Fruit fly (Drosophila melanogaster): ENCODE results near the gene dally.

dally gene

DNA sequence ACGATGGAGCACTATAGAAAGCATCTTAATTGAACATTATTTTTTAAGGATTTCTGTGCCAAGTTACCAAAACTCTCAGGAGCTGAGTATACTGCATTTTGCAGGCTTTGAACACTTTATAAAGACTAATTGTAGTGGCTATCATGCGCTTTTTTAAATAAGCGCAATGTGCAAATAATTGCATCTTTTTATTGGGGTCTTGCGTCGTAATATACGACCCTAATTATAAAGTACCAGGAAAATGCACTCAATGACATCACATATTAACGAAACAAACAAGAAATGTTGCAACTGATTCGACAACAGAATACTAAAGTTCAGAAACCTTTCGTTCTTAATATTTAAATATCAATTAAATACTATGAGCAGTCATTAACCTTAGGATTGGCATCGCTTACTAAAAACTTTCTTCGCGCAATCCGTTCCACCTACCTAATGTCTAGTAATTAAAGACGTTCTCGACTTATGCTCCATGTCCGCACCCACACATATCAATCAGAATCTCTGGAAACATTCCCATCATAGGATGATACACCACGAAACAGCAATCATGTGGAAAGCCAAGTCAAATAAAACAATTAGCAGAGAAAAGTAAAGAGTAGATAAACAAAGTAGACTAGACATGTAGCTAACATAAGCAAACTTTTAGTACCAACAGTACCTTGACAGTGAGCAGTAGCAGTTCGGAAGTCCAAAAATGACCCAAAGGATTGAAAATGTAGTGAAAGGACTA, 23.1 kb upstream of the dally start, which contains the start of the genes CG32023 and CG34427:
CG32023 (minus strand) TSS at position 101 of the 733 bp plus-strand sequence.
CG34427 (plus strand) TSS at position 683 of the 733 bp plus-strand sequence.
- TF ChIP-seq Dll (optimal IDR thresholded peaks at IDR 0.05): no peak
- no peak for TF ChIP-seq EcR (GFP tag; optimal IDR thresholded peaks at IDR 0.05)
- TF ChIP-seq usp (GFP tag; optimal IDR thresholded peaks at IDR 0.05): no peak

DNA sequence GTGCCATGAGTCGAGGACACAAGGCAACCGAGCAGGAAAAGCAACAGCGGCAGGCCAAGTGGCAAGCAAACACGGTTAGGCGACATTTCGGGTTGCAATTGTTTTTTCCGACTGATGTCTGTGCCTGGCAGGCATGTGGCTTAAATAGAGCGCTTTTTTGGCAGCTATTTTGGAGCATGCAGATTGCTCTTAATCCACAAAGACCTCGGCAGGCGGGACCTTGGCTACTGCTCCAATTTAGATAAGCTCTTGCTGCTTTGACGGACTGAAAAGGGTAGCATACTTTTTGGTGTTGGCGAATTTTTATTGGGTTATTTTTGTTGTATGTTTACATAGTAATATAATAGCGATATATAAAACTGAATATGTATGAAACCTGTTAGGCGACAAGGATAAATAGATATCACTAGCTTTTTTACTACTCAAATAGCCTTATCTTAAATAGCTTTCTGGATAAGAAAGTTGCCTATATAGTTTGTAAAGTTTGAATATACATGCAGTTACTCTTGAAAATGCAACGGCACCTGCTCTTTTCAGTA, 20.1 kb upstream of the dally start, which contains the start of the genes CG13312 and CG32024:
CG13312 (minus strand) TSS at position 101 of the 539 bp plus-strand sequence.
CG32024 (plus strand) TSS at position 489 of the 539 bp plus-strand sequence.
- no peak for TF ChIP-seq CG8478 (optimal IDR thresholded peaks at IDR 0.05)
- TF ChIP-seq pan (optimal IDR thresholded peaks at IDR 0.05): no peak
- TF ChIP-seq Dll (optimal IDR thresholded peaks at IDR 0.05): no peak

DNA sequence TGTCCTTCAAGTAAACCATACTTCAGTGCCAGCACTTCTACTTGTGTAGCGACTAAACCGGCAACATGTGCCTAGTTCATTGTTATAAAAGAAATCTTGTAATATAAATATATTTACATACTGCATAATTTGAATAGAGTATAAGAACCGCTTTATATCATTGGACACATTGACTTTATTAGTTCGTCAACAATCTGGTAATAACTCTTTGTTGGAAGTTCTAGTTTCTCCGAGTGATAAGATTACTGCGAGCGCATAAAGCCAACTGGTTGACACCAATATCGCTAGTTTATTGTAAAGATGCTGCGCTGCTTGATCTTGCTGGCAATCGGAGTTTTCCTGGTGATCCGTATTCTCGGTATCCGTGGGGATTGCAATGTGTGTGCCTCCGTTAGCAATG, 19.1 kb upstream of the dally start, which contains the start of gene CG13308:
CG13308 (plus strand) TSS at position 301 of the 400 bp plus-strand sequence.
- TF ChIP-seq EcR (GFP tag; optimal IDR thresholded peaks at IDR 0.05) (no peak), CG8478 (optimal IDR thresholded peaks at IDR 0.05) (no peak), pan (optimal IDR thresholded peaks at IDR 0.05) (no peak), usp (GFP tag; optimal IDR thresholded peaks at IDR 0.05) (no peak), Dll (optimal IDR thresholded peaks at IDR 0.05) (no peak), psq (optimal IDR thresholded peaks at IDR 0.05) (no peak)

DNA sequence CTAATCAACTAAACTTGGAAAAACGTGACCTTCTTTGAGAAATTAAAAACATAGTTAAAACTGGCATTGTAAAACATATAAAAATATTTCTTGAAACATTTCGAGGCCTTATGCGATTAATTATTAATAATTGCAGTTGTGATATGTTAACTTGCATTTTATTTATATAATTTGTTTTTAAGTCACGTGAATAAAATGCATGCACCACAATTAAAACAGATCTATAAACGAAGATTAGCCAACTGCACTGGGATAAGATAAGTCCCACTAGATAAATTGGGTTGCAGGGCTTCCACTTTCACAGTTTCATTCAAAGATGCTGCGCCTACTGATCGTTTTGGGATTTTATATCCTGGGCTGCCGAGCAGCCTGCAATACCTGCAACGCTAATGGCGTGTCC, 17.2 kb upstream of the dally start, which contains the start of gene CG13309:
CG13309 (plus strand) TSS at position 301 of the 400 bp plus-strand sequence.
- TF ChIP-seq psq (optimal IDR thresholded peaks at IDR 0.05): no peak
- TF ChIP-seq pan (optimal IDR thresholded peaks at IDR 0.05): no peak
- no peak for TF ChIP-seq EcR (GFP tag; optimal IDR thresholded peaks at IDR 0.05)

DNA sequence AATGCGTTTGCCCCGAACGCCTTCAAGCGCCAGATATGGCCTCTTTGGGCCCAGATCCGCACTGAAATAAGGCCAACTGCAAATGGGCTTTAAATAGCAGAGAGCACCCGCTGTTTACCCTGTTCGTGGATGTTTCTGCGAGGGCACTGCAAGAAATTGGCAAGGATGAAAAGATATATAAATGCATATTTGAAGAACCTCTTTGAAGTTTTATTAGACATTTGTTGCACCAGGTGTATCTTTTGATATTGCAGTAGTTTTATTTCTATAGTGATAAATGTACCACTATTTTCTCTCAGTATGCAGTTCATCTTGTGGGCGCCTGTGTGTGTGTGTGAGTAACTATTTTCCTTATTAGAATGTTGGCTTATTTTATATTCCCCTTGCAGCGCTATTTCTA, 13.8 kb upstream of the dally start:
- TF ChIP-seq CG8478 (optimal IDR thresholded peaks at IDR 0.05): no peak
- TF ChIP-seq pan (optimal IDR thresholded peaks at IDR 0.05): no peak

DNA sequence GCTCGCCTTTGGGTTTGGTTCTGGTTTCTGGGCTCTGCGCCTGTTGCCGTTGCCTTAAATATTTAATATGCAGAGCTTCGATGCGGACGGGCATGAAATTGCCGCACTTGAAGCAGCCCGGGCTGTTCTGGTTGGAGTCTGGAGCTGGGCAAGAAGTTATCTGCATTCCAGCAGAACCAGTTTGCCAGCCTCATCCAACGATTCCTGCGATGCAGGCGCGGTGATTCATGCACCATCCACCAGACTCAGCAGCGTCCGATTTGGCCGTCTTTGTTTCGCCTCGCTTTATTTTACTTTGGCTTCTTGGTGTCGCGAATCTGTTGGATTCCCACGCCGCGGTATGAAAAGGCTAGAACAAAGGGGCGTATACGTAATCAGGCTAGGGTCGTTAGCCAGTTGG, 7.9 kb upstream of the dally start:
- TF ChIP-seq psq (optimal IDR thresholded peaks at IDR 0.05) (no peak), EcR (GFP tag; optimal IDR thresholded peaks at IDR 0.05) (no peak), pan (optimal IDR thresholded peaks at IDR 0.05) (no peak), CG8478 (optimal IDR thresholded peaks at IDR 0.05) (no peak), Dll (optimal IDR thresholded peaks at IDR 0.05) (peak; percentile 32)

DNA sequence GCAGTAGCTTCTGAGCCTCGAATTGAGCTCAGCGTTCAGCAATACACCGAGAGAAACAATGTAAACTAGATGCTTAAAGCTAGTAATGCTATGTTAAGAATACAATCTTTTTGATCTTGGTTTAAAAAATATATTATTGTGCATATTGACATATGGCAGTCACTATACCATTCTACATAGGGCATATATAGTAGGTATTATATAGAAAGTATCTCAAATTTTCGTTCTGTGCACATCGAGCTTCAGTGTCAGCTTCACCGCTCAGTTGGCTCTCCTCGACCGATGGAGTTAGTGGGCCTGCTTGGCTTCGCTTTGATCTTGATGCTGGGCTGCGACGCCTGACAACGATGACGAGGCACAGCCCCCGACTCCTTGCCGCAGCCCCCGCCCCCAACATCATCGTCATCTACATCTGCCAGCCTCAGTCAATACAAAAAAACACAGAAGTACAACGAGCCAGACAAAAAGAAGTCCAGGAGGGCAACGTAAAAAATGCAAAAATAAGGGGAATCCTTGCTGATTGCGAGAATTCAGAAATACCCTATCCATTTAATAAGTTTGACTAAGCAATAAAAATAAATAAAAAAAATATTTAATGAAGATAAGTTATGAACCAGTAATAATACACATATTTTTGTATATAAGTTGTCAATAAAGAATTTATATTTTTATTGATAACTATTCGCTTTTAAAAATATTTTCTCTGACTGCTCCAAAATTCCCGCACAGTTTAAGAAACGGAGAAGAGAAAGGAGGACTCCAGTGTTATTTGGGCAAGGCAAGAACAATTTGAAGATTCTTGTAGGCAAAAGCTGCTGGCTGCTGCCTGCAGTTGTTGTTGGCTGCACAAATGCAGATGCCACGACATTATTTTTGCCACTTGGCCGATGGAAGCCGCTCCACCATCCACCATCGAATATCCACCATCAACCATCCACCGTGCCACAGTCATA, 5.3 kb upstream of the dally start:
- TF ChIP-seq CG8478 (optimal IDR thresholded peaks at IDR 0.05) (no peak), EcR (GFP tag; optimal IDR thresholded peaks at IDR 0.05) (no peak), Dll (optimal IDR thresholded peaks at IDR 0.05) (no peak), usp (GFP tag; optimal IDR thresholded peaks at IDR 0.05) (no peak), psq (optimal IDR thresholded peaks at IDR 0.05) (no peak)

DNA sequence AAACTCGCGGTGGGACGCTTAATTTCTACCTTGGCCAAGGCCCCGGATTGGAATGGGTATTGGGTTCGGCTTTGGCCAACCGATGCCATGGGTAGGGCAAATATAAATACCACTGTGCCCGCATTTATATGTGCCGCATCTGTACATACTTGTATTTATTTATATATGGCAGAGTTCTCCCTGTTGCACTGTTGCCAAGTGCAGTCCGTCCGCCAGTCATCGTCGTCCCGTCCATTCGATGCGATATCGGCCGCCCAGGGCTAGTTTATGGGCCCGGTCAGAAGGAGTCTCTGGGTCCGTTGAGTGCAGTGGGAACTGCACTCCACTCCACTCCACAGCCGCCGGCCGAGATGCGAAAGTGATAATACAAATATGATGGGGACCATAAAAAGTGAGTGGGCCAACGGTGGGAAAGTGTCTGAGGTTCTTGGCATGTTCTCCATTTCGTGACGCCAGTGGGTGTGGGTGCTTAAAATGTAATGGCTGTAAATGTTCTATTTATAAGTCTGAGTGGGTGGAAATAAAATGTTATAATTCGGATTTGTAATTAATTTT, 4.3 kb upstream of the dally start:
- TF ChIP-seq psq (optimal IDR thresholded peaks at IDR 0.05) (no peak), EcR (GFP tag; optimal IDR thresholded peaks at IDR 0.05) (peak in 1 of 2 experiments; percentile 16)

DNA sequence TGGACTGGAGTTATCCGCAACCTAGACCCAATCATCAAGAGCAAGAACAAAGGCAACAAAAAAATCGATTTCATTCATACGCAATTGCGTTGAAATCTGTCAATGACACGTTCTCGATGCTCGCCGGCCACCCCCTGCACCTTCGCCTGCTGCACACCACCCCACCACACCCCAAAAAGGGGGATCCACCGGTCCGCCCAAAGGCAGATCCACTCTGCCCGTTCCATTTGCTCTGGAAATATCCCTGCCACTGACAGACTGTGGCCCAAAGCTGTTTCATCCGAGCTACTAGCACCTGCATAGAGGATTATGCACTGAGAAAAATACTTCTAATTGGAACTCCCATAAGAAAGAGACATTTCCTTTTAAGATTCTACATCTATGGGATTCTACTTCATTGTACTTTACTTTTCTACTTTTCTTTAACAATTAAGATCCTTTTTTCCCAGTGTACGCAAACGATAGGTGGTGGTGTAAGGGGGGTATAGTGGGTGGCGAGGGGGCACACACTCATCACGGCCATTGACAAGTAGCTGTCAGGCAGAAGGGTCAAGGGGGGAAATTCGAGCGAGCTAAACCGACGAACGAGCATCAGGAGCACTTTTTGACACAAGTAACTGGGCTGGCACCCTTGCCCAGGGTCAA, 3.5 kb upstream of the dally start:
- TF ChIP-seq usp (GFP tag; optimal IDR thresholded peaks at IDR 0.05) (no peak), CG8478 (optimal IDR thresholded peaks at IDR 0.05) (no peak), EcR (GFP tag; optimal IDR thresholded peaks at IDR 0.05) (no peak), Dll (optimal IDR thresholded peaks at IDR 0.05) (no peak), psq (optimal IDR thresholded peaks at IDR 0.05) (no peak), pan (optimal IDR thresholded peaks at IDR 0.05) (no peak)

DNA sequence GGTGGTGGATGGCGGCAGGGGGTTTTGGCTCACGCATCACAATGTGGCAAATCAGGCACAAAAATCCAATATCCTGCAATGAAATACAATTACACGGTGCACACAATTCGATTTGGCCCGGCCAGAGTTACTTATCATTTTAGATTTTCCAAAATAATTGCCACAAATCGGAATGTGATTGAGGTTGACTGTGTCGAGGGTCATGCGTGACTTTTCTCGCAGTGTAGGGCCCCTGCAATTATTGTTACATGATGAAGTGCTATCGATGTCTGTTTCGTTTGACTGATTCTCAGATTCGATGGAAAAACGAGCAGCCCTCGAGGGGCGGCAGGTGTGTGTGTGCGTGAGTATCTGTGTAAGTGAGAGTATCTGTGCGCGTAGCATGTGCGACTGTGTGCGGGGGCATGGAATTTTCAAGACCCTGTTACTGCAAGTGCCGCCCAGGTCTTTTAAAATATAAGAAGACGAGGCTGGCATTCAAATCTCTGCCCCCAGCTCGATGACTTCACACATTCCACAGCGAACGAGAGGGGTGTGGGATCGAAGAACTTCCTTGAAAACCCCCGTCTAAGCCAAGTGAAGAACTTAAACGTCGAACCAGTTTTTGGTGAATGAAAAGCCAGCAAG, 2.8 kb upstream of the dally start:
- TF ChIP-seq usp (GFP tag; optimal IDR thresholded peaks at IDR 0.05): no peak
- no peak for TF ChIP-seq psq (optimal IDR thresholded peaks at IDR 0.05)
- TF ChIP-seq EcR (GFP tag; optimal IDR thresholded peaks at IDR 0.05): no peak

DNA sequence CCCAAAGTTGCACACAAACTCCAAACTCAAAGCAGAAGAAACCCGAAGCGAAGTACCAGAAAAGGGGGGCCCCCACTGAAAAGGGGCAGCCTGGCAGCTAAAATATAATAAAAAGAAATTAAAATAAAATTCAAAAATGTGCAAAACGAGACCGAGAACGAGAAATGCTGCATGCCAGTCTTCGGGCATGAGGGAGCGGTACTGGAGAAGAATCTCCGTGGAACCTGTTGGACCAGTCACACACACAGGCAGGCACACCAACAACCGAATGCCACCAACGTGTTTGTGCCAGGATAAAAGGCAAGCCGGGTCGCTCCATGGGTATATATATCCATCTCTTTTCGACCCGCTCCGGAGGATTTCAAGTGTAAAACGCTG, 2.3 kb upstream of the dally start:
- TF ChIP-seq EcR (GFP tag; optimal IDR thresholded peaks at IDR 0.05) (no peak), usp (GFP tag; optimal IDR thresholded peaks at IDR 0.05) (no peak), psq (optimal IDR thresholded peaks at IDR 0.05) (no peak), CG8478 (optimal IDR thresholded peaks at IDR 0.05) (no peak), Dll (optimal IDR thresholded peaks at IDR 0.05) (no peak)
